Worm (Caenorhabditis elegans) whole organism, L3 larva: ENCODE measurements around the gene C16C4.17.

Source experiments
- ZK546.5 ChIP-seq: sonication (generic microtip); optimal IDR thresholded peaks from 2 replicates; lab custom pipeline; 2017; ENCODE audit warnings: missing biosample characterization, missing genetic modification characterization
- ama-1 ChIP-seq: fragments of 150-350 bp; optimal IDR thresholded peaks from 2 replicates; lab custom pipeline; 2018
- ceh-16 ChIP-seq: sonication (generic microtip); optimal IDR thresholded peaks from 2 replicates; lab custom pipeline; 2017; ENCODE audit warnings: missing biosample characterization, missing genetic modification characterization
- elt-1 ChIP-seq: fragments of 150-350 bp; optimal IDR thresholded peaks from 2 replicates; lab custom pipeline; 2014; ENCODE audit warnings: missing biosample characterization, missing genetic modification characterization
- lin-39 ChIP-seq: fragments of 150-350 bp; optimal IDR thresholded peaks from 2 replicates; lab custom pipeline; 2018; ENCODE audit warnings: missing biosample characterization, missing genetic modification reagents, missing genetic modification characterization
- snpc-4 ChIP-seq: fragments of 150-350 bp; optimal IDR thresholded peaks from 2 replicates; lab custom pipeline; 2014; ENCODE audit warnings: missing biosample characterization, missing genetic modification characterization
- ztf-11 ChIP-seq: fragments of 150-350 bp; optimal IDR thresholded peaks from 2 replicates; lab custom pipeline; 2014; ENCODE audit warnings: missing biosample characterization, missing genetic modification characterization

DNA sequence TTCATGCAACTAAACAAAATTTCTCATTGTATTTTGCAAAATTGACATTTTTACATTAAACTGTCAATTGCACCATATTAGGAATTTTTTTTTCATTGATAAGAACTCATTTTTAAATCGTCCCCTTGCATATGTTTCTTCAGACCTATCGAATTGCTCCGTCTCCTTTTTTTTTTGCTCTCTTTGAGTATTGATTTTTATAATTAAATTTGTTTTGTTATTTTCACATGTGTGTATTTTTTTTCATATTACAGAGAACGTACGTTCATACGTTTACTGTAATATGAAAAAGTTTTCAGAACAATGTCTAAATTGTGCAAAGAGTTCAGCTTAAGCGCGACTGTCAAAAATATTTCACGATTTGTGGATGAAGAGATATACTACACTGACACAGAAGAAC, 4.7 kb downstream of the C16C4.17 start, which contains the start of gene math-14:
- no peak for TF ChIP-seq ZK546.5 (tag; lab: Kevin White, UChicago)
- TF ChIP-seq elt-1 (tag; lab: Kevin White, UChicago) = no peak
- no peak for TF ChIP-seq lin-39 (tag; lab: Kevin White, UChicago)
- no peak for TF ChIP-seq ztf-11 (tag; lab: Kevin White, UChicago)
- TF ChIP-seq ceh-16 = no peak
- TF ChIP-seq ama-1 (lab: Kevin White, UChicago) = no peak
- no peak for TF ChIP-seq snpc-4 (tag; lab: Kevin White, UChicago)
